Worm (Caenorhabditis elegans) whole organism, L4 larva: ENCODE measurements around the gene F09F9.5.

Experiments used
- D1046.2 ChIP-seq: fragments of 200-800 bp; sonication (Bioruptor generic); IDR thresholded peaks from 2 replicates; pipeline ENCODE4 v1.3.6; 2022; ENCODE audit warnings: missing genetic modification characterization, missing compliant biosample characterization
- F10B5.3 ChIP-seq: sonication (generic microtip); optimal IDR thresholded peaks from 2 replicates; lab custom pipeline; 2016; ENCODE audit warnings: mild to moderate bottlenecking, missing genetic modification characterization, missing compliant biosample characterization
- F49E8.2 ChIP-seq: sonication (generic microtip); optimal IDR thresholded peaks from 2 replicates; lab custom pipeline; 2016; ENCODE audit warnings: missing compliant biosample characterization, mild to moderate bottlenecking, missing genetic modification characterization, borderline replicate concordance
- R02D3.7 ChIP-seq: fragments of 150-350 bp; sonication (generic microtip); optimal IDR thresholded peaks from 3 replicates; lab custom pipeline; 2014; ENCODE audit warnings: missing biosample characterization, missing genetic modification characterization
- T26A8.4 ChIP-seq: fragments of 200-800 bp; sonication (Bioruptor generic); IDR thresholded peaks from 2 replicates; pipeline ENCODE4 v1.3.6; 2022; ENCODE audit warnings: missing genetic modification characterization, missing compliant biosample characterization
- Y105C5A.15 ChIP-seq: fragments of 200-800 bp; sonication (Bioruptor generic); IDR thresholded peaks from 2 replicates; pipeline ENCODE4 v1.3.6; 2022; ENCODE audit warnings: missing genetic modification characterization, missing compliant biosample characterization
- Y5F2A.4 ChIP-seq: fragments of 200-800 bp; sonication (Bioruptor generic); optimal IDR thresholded peaks from 2 replicates; lab custom pipeline; 2018; ENCODE audit warnings: mild to moderate bottlenecking, missing genetic modification characterization, missing compliant biosample characterization
- ZK546.5 ChIP-seq, 2 experiments: sonication (generic microtip); optimal IDR thresholded peaks; 2 replicates each; lab custom pipeline; 2017; ENCODE audit warnings: missing biosample characterization in 2 of 2, missing genetic modification characterization in 2 of 2
- aha-1 ChIP-seq: fragments of 150-350 bp; peaks from one replicate; lab custom pipeline; 2014; ENCODE audit warnings: missing biosample characterization, missing genetic modification characterization
- ama-1 ChIP-seq: fragments of 150-350 bp; optimal IDR thresholded peaks from 2 replicates; lab custom pipeline; 2014; ENCODE audit warnings: inconsistent platforms, mixed read lengths
- attf-4 ChIP-seq: sonication (generic microtip); optimal IDR thresholded peaks from 3 replicates; lab custom pipeline; 2017; ENCODE audit warnings: missing biosample characterization, missing genetic modification characterization
- ces-1 ChIP-seq: fragments of 150-350 bp; sonication (generic microtip); optimal IDR thresholded peaks from 4 replicates; lab custom pipeline; 2014; ENCODE audit warnings: missing biosample characterization, missing genetic modification reagents, missing genetic modification characterization
- daf-19 ChIP-seq: fragments of 200-800 bp; sonication (Bioruptor generic); conservative IDR thresholded peaks from 2 replicates; pipeline ENCODE4 v1.3.6; 2022; ENCODE audit warnings: missing genetic modification characterization, missing compliant biosample characterization
- dmd-8 ChIP-seq: fragments of 200-800 bp; sonication (Bioruptor generic); IDR thresholded peaks from 2 replicates; pipeline ENCODE4 v1.3.6; 2022; ENCODE audit warnings: missing genetic modification characterization, missing compliant biosample characterization
- dmd-9 ChIP-seq: fragments of 200-800 bp; sonication (Bioruptor generic); IDR thresholded peaks from 2 replicates; pipeline ENCODE4 v1.3.6; 2022; ENCODE audit warnings: missing genetic modification reagents, missing genetic modification characterization, missing compliant biosample characterization
- duxl-1 ChIP-seq: sonication (generic microtip); optimal IDR thresholded peaks from 2 replicates; lab custom pipeline; 2016; ENCODE audit warnings: mild to moderate bottlenecking, missing genetic modification characterization, moderate library complexity, missing compliant biosample characterization; ENCODE audit not compliant: poor library complexity
- egl-43 ChIP-seq: fragments of 200-800 bp; sonication (Bioruptor generic); IDR thresholded peaks from 2 replicates; pipeline ENCODE4 v1.3.6; 2022; ENCODE audit warnings: missing genetic modification reagents, missing genetic modification characterization, missing compliant biosample characterization
- hlh-30 ChIP-seq: sonication (generic microtip); optimal IDR thresholded peaks from 2 replicates; lab custom pipeline; 2017; ENCODE audit warnings: antibody characterized with exemption, mild to moderate bottlenecking, missing genetic modification characterization, missing compliant biosample characterization; ENCODE audit not compliant: insufficient read depth
- hmg-1.1 ChIP-seq: fragments of 200-800 bp; sonication (Bioruptor generic); IDR thresholded peaks from 2 replicates; pipeline ENCODE4 v1.3.6; 2022; ENCODE audit warnings: missing genetic modification reagents, missing genetic modification characterization, missing compliant biosample characterization
- lin-1 ChIP-seq: fragments of 200-800 bp; sonication (Bioruptor generic); IDR thresholded peaks from 2 replicates; pipeline ENCODE4 v1.3.6; 2022; ENCODE audit warnings: missing genetic modification reagents, missing genetic modification characterization, missing compliant biosample characterization
- lin-13 ChIP-seq: fragments of 150-350 bp; optimal IDR thresholded peaks from 2 replicates; lab custom pipeline; 2014; ENCODE audit warnings: missing biosample characterization, missing genetic modification reagents, missing genetic modification characterization
- lin-39 ChIP-seq: fragments of 150-350 bp; optimal IDR thresholded peaks from 2 replicates; lab custom pipeline; 2014; ENCODE audit warnings: missing biosample characterization, missing genetic modification reagents, missing genetic modification characterization
- madf-5 ChIP-seq, 2 experiments: fragments of 200-800 bp; sonication (Bioruptor generic); IDR thresholded peaks; 2 replicates each; pipeline ENCODE4 v1.3.6; 2022; ENCODE audit warnings: missing compliant biosample characterization in 2 of 2, missing genetic modification characterization in 2 of 2
- madf-9 ChIP-seq: fragments of 200-800 bp; sonication (Bioruptor generic); conservative IDR thresholded peaks from 2 replicates; pipeline ENCODE4 v1.3.6; 2022; ENCODE audit warnings: missing genetic modification reagents, missing genetic modification characterization, missing compliant biosample characterization
- nhr-10 ChIP-seq: fragments of 150-350 bp; optimal IDR thresholded peaks from 2 replicates; lab custom pipeline; 2014; ENCODE audit warnings: missing biosample characterization, missing genetic modification characterization
- nhr-102 ChIP-seq: sonication (generic microtip); optimal IDR thresholded peaks from 2 replicates; lab custom pipeline; 2016; ENCODE audit warnings: mild to moderate bottlenecking, missing genetic modification characterization, moderate library complexity, missing compliant biosample characterization
- nhr-111 ChIP-seq: fragments of 200-800 bp; sonication (Bioruptor generic); optimal IDR thresholded peaks from 2 replicates; lab custom pipeline; 2018; ENCODE audit warnings: mild to moderate bottlenecking, missing genetic modification characterization, missing compliant biosample characterization
- nhr-237 ChIP-seq: sonication (generic microtip); optimal IDR thresholded peaks from 2 replicates; lab custom pipeline; 2017; ENCODE audit warnings: missing biosample characterization, missing genetic modification characterization
- nhr-42 ChIP-seq: fragments of 200-800 bp; sonication (Bioruptor generic); IDR thresholded peaks from 2 replicates; pipeline ENCODE4 v1.3.6; 2022; ENCODE audit warnings: missing genetic modification characterization, missing compliant biosample characterization
- nhr-6 ChIP-seq: fragments of 150-350 bp; optimal IDR thresholded peaks from 2 replicates; lab custom pipeline; 2014; ENCODE audit warnings: missing biosample characterization, missing genetic modification characterization
- nhr-77 ChIP-seq: fragments of 150-350 bp; optimal IDR thresholded peaks from 2 replicates; lab custom pipeline; 2014; ENCODE audit warnings: missing biosample characterization, missing genetic modification characterization
- pha-4 ChIP-seq, 2 experiments: fragments of 150-350 bp in 1 of 2; fragments of 200-800 bp in 1 of 2; sonication (Bioruptor generic) in 1 of 2; IDR thresholded peaks in 1 of 2; optimal IDR thresholded peaks in 1 of 2; 2 replicates each; pipeline versions ENCODE4 v1.3.6 to Lab custom; 2014 to 2022; ENCODE audit warnings: missing genetic modification characterization in 2 of 2, missing genetic modification reagents in 2 of 2, missing biosample characterization in 1 of 2, missing compliant biosample characterization in 1 of 2
- php-3 ChIP-seq: fragments of 200-800 bp; sonication (Bioruptor generic); IDR thresholded peaks from 2 replicates; pipeline ENCODE4 v1.3.6; 2022; ENCODE audit warnings: missing genetic modification reagents, missing genetic modification characterization, missing compliant biosample characterization
- saeg-2 ChIP-seq: fragments of 200-800 bp; sonication (Bioruptor generic); IDR thresholded peaks from 2 replicates; pipeline ENCODE4 v1.3.6; 2022; ENCODE audit warnings: missing genetic modification reagents, missing genetic modification characterization, missing compliant biosample characterization
- sdz-12 ChIP-seq: fragments of 200-800 bp; sonication (Bioruptor generic); optimal IDR thresholded peaks from 2 replicates; lab custom pipeline; 2018; ENCODE audit warnings: mild to moderate bottlenecking, missing genetic modification characterization, missing compliant biosample characterization
- spr-3 ChIP-seq: fragments of 200-800 bp; sonication (Bioruptor generic); optimal IDR thresholded peaks from 2 replicates; lab custom pipeline; 2018; ENCODE audit warnings: mild to moderate bottlenecking, missing genetic modification characterization, missing compliant biosample characterization
- unc-62 ChIP-seq, 3 experiments: fragments of 150-350 bp in 1 of 3; sonication (generic microtip); optimal IDR thresholded peaks in 2 of 3; peaks in 1 of 3; 1 replicate in 1 of 3; 2 replicates in 2 of 3; lab custom pipeline; 2014 to 2017; ENCODE audit warnings: missing biosample characterization in 3 of 3, missing genetic modification characterization in 3 of 3, missing genetic modification reagents in 3 of 3, missing genotype in 1 of 3
- zfp-2 ChIP-seq: sonication (generic microtip); optimal IDR thresholded peaks from 2 replicates; lab custom pipeline; 2016; ENCODE audit warnings: mild to moderate bottlenecking, missing genetic modification characterization, missing compliant biosample characterization

Gene F09F9.5

DNA sequence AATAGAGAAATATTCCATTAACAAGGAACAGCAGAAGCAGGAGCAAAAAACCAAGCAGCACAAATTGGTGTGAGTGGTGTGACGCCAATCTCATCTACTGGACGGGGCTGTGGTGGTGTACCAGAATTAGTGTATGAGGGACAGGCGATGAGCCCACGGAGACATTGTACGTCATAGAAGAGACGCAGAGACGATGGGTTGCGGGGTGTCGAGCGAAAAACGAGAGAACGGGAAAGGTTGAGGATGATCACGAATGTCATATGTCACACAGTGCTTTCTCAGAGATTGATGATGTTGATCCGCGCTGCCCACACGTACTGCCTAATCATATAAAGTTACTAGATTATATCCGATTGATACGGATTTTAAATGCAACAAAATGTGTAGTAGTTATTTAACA is 40.2 kb downstream of the F09F9.5 start (continued):
- TF ChIP-seq Y105C5A.15 (GFP tag; lab: Robert Waterston, UW) (no peak), Y5F2A.4 (GFP tag; lab: Kevin White, UChicago) (no peak), sdz-12 (GFP tag; lab: Kevin White, UChicago) (no peak), hmg-1.1 (GFP tag; lab: Robert Waterston, UW) (peak; percentile 36; the same call in 1 of the 2 replicates), duxl-1 (tag; lab: Kevin White, UChicago) (no peak), lin-39 (tag; lab: Kevin White, UChicago) (no peak), pha-4 (GFP tag; IDR thresholded peaks at IDR 0.05; lab: Robert Waterston, UW) (no peak), pha-4 (tag; optimal IDR thresholded peaks at IDR 0.05; lab: Kevin White, UChicago) (no peak), T26A8.4 (no peak), ZK546.5 (tag; optimal IDR thresholded peaks at IDR 0.05; lab: Kevin White, UChicago) (no peak), nhr-42 (GFP tag; lab: Robert Waterston, UW) (no peak), F10B5.3 (tag; lab: Kevin White, UChicago) (no peak), attf-4 (tag; lab: Kevin White, UChicago) (no peak), ama-1 (lab: Kevin White, UChicago) (no peak), lin-1 (no peak), nhr-237 (tag; lab: Kevin White, UChicago) (no peak), nhr-111 (GFP tag; lab: Kevin White, UChicago) (no peak), egl-43 (GFP tag; lab: Robert Waterston, UW) (no peak), dmd-9 (no peak), F49E8.2 (no peak), spr-3 (no peak), madf-5 (GFP tag; IDR thresholded peaks at IDR 0.05; lab: Robert Waterston, UW) (no peak), madf-9 (GFP tag; lab: Robert Waterston, UW) (no peak), R02D3.7 (tag; lab: Kevin White, UChicago) (no peak), nhr-102 (tag; lab: Kevin White, UChicago) (no peak), nhr-6 (tag; lab: Kevin White, UChicago) (no peak), php-3 (GFP tag; lab: Robert Waterston, UW) (no peak), nhr-10 (tag; lab: Kevin White, UChicago) (no peak), lin-13 (GFP tag; lab: Kevin White, UChicago) (no peak), dmd-8 (GFP tag; lab: Robert Waterston, UW) (no peak), zfp-2 (tag; lab: Kevin White, UChicago) (no peak), D1046.2 (GFP tag; lab: Robert Waterston, UW) (no peak), hlh-30 (tag; lab: Kevin White, UChicago) (peak; percentile 62), daf-19 (GFP tag; lab: Robert Waterston, UW) (no peak)

DNA sequence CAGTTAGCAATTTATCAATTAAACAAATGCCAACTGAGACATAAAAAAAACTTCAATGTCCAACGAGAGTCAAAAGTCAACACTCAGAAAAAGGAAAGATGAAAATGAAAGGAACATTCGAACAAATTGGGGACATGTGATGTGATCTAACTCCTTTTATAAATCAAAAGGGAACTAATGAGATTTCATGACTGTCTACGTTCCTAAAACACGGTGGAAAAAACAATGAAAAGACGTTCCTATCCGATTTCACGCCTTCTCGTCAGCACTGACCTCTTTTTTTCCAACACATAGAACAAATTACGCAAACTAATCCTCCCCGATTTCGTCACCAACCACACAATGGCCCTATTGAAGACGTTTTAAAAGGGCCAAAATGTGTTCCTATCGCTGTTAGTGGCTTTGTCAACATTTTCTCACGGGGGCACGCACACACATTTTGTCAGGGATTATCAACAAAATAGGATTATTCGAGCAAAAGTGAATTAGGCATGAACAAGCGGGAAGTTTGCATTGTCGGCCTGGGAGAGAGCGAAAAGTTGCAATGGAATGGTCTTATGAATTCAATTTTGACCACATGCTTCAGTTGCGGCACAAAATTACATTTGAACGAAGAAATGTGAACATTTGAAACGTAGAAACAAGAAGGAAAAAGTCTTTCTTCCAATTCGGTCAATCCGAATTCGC is 41.6 kb downstream of the F09F9.5 start:
- peak; percentile 56 for TF ChIP-seq ces-1 (GFP tag; lab: Kevin White, UChicago)
- TF ChIP-seq unc-62 (GFP tag; optimal IDR thresholded peaks at IDR 0.05 in 1 of 2; lab: Kevin White, UChicago) = peak in 1 of 2 experiments; percentile 20
- TF ChIP-seq unc-62 (tag; optimal IDR thresholded peaks at IDR 0.05; lab: Kevin White, UChicago) = no peak
- TF ChIP-seq aha-1 (tag; lab: Kevin White, UChicago) = peak; percentile 28
- TF ChIP-seq nhr-77 (tag; lab: Kevin White, UChicago) = no peak

DNA sequence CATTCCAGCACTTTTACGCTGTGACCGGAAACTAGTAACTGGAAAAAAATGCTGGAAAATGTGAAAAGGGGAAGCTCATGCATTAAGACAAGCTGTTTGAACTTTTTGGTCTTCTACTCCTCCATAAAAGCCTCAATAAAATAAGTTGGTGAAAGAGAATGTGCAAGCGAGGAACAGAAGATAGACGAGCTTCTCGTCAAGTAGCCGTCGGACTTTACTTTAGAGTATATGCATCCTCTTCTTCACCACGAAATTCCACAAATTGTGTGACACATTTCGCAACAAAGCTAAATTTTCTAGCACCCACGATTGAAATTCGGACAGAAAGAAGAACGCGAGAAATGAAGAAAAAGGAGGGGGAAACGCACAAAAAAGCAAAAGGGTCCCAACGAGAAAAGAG is 42.2 kb downstream of the F09F9.5 start:
- TF ChIP-seq unc-62 (GFP tag; optimal IDR thresholded peaks at IDR 0.05 in 1 of 2; lab: Kevin White, UChicago) (peak in 1 of 2 experiments; percentile 99), unc-62 (tag; optimal IDR thresholded peaks at IDR 0.05; lab: Kevin White, UChicago) (no peak), saeg-2 (GFP tag; lab: Robert Waterston, UW) (no peak)
- TF ChIP-seq, all 104 proteins: peak for 1
